Worm (Caenorhabditis elegans): ENCODE results near the gene clc-29.
"Not testable (repeated sequence)": the region's sequence is repeated elsewhere in the genome, so short reads cannot be mapped to it uniquely, and the experiment has no call there.

The clc-29 gene

DNA sequence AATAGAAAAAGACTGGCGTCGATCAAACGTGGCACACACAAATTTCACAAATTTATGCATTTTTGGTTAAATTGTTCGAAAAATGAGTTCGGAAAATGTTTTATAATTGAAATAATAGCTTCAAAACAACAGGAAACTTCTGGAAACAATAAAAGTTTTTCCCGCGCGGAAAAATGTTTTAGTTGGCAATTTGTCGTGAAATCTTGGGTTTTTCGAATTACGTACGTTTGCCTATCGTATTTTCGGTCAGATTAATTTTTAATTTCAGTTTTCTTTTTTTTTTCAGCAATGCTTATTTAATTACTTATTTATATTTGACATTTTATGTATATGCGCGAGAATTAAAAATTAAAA lies 7.7 kb upstream of the clc-29 start:
- no peak for TF ChIP-seq unc-62 (GFP tag; optimal IDR thresholded peaks at IDR 0.05)

DNA sequence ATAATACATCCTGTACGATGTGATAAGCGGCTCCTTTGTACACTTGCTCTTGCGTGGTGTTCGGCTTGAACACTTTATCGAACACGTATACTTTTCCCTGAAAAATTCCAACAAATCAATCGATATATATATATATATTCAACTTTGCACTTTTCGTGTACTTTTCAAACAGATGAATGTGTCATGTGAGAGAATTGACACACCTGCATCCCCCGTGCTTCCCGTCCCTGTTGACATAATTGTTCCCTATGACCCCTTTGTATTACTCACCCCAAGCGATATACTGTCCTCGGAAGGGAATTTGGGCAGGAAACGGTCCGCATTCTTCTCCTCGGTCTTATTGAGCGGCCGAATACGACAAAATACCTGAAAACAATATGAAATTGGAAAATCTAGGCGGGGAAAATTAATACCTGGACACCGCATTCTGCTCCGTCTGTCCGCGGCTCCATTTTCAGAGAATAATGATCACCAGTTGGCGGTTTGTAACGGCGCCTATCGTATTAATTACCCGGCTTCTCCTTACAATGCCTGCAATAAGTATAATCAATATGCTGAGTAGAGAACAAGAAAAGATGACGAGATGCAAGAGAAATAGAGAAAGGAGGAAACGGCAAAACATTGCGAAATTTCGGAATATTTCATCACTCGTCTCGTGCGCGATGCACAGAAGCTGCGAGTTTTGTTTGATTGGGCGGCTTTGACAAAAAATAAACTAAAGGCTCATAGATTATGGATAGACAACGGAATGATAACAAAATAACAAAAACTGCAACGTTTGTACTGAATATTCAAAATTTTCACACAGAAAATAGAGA lies 7.1 kb upstream of the clc-29 start, which contains the start of gene unc-116:
unc-116 (minus strand) TSS at position 531 of the 818 bp plus-strand sequence.
- TF ChIP-seq unc-62 (GFP tag; optimal IDR thresholded peaks at IDR 0.05), result no peak

DNA sequence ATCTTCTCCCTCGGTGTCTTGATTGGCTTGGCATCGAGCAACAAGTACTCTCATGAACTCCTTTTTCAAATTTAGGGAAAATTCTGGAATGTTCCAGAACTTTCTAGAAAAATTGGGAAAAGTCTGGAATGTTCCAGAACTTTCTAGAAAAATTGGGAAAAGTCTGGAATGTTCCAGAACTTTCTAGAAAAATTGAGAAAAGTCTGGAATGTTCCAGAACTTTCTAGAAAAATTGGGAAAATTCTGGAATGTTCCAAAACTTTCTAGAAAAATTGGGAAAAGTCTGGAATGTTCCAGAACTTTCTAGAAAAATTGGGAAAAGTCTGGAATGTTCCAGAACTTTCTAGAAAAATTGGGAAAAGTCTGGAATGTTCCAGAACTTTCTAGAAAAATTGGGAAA lies 3.4 kb downstream of the clc-29 start, which contains the start of gene ZC262.7:
ZC262.7 (minus strand) TSS at position 54 of the 400 bp plus-strand sequence.
- not testable (repeated sequence) for TF ChIP-seq unc-62 (GFP tag; optimal IDR thresholded peaks at IDR 0.05)

DNA sequence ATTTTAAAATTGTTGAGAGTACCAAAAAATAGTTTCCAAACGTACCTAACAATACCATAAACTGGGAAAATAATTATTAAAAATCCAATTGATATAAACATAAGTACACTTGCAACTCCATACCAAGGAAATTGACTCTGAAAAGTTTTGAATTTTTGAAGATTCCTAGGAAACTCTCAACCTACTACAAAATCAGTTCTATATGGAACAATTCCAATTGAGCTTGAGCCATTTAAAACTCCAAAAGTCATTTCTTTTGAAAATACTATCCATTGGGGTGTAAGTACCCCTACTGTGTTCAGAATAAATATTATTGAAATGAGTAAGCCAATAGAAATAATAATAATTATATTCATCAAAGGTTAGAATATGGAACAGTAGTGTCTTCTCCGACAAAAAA lies 8.3 kb downstream of the clc-29 start, which contains the start of gene clc-28:
clc-28 (minus strand) TSS at position 101 of the 400 bp plus-strand sequence.
- not testable (repeated sequence) for TF ChIP-seq unc-62 (GFP tag; optimal IDR thresholded peaks at IDR 0.05)

DNA sequence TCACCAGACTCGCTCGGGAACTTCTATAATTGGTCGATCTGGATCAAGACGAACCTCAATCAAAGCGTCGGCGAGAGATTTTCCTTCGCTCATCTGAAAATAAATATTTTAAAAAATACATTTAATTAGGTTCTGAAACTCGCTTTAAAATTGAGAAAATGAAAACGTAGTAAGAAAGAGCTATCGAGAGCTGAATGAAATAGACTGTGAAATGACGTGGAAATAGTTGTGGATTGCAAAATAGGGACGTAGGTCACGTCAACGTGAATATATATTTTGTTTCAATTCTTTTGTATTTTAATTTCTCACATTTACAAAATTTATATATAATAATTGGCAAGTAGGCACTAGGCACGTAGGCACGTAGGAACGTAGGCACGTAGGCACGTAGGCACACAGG lies 13.3 kb downstream of the clc-29 start, which contains the start of gene ZC262.4:
ZC262.4 (minus strand) TSS at position 101 of the 400 bp plus-strand sequence.
- no peak for TF ChIP-seq unc-62 (GFP tag; optimal IDR thresholded peaks at IDR 0.05)

DNA sequence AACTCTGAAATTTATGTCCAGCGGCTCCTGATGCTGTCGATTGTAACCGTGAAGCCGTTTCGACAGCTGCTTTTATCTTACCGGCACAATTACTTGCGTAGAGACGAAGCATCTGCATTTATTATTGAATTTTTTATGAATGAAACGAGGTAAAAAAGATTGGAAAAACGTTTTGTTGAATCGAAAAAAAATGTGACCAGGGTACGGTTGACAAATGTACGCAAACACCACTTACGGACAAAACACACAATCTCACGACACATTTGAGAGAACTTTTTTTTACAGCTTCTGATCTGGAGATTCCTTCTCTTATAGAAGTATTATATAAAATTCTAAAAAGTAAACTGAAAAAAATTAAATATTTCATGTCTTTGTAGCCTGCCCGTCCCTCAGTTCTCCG lies 15.9 kb downstream of the clc-29 start, which contains the start of the genes mrps-18A and ZC262.2:
mrps-18A (minus strand) TSS at position 141 of the 400 bp plus-strand sequence.
ZC262.2 (plus strand) TSS at position 284 of the 400 bp plus-strand sequence.
- no peak for TF ChIP-seq unc-62 (GFP tag; optimal IDR thresholded peaks at IDR 0.05)

DNA sequence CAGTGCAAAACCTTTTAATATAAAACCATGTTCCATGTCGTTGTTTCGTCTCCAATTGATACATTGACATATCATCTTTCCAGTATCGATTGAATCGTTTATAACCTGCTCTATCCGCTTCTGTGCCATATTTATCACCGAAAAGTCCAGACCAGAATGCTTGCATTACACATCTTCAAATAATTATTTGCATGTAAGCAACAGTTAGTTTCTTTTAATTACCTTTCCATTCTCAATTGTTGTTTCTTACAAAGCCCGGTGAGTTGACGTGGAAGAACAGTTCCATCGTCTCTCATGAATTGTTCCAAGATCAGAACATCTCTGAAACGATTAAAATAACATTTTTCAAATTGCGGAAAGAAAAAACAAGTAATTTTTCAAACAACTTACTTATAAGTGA lies 16.5 kb downstream of the clc-29 start, which contains the start of gene iglr-2:
iglr-2 (minus strand) TSS at position 101 of the 400 bp plus-strand sequence.
- no peak for TF ChIP-seq unc-62 (GFP tag; optimal IDR thresholded peaks at IDR 0.05)

DNA sequence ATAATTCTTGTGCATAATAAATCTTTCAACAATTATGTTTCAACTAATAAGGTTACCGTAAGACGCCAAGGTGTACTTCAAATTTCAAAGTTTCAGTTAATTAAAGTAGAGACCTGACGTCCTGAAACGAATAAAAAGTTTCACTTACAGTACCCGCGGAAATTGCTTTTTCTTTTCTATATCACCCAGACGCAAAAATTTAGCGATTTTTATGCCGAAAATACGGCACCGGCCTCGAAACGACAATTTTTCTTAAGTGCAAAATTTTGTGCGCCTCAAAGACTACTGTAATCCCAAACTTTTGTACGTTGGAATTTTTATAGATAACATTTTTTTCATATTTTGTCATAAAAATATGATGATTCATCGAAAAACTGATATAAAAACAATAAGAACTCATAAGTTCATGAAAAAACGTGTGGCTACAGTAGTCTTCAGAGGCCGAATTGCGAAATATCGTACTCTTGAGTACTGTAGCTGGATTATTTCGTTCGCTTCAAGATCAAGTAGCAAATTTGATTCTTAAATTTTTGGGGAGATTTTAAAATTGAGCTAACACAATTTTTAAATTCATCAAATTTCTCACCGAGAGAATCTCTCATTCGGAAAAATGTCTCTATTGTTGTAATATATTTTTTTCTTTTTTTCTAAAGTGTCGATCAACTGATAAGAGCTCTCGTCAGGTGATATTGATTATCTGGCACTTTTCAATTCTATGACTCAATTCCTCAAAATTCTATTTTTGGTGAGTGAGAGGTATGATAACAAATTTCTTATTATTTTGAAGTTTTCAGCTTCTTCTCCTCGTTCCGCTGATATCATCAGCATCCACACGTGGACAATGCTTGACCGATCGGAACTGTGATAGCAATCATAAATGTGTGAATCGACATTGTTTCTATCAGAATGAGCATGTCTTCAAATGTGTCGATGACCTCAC lies 21.9 kb downstream of the clc-29 start, which contains the start of gene ZC262.13:
ZC262.13 (plus strand) TSS at position 641 of the 940 bp plus-strand sequence.
- no peak for TF ChIP-seq unc-62 (GFP tag; optimal IDR thresholded peaks at IDR 0.05)

DNA sequence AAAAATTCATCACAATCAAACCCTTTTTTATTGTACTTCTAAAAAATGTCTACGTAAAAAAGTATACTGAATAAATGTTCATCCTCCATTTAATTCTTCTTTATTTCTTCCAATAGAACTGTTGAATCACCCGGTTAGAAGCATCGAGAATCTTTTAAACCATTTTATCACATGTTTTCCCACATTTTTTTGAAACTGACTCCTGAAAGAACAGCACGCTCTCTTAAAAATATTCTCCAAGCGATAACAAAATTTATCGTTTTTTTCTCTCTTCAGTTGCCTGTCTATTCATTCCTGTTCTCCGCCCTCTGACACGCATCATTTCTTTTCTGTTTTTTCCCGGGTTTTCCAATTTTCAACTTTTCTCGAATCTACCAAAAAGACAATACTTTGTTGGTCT lies 23.3 kb downstream of the clc-29 start, which contains the start of gene F10E9.12:
F10E9.12 (plus strand) TSS at position 131 of the 400 bp plus-strand sequence.
- TF ChIP-seq unc-62 (GFP tag; optimal IDR thresholded peaks at IDR 0.05), result no peak

DNA sequence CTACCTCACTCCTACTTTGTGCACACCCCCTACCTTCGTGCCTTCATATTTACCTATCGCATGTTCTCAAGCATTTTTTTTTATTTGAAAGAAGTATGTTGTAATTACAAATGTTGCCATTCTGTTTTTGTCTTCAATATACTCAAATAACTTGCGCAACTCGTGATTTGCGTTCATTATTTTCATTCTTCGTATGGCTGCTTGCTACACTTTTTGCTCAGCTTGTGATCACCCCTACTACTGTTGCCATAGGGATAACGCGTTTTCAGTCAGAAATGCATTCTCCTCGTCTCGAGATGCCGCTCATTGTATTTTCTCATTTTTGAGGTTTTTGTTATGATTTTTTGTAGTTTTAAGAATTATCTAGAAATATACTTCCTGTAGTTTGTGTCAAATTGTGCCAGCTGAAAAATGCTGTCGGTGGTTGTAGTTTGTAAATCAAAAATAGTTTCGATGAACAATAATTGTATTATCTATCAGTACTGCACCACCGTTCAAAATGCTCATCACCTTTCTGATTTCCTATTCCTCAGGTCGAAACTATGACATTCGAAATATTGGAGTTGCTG lies 25.0 kb downstream of the clc-29 start, which contains the start of gene F10E9.1:
F10E9.1 (plus strand) TSS at position 519 of the 569 bp plus-strand sequence.
- no peak for TF ChIP-seq unc-62 (GFP tag; optimal IDR thresholded peaks at IDR 0.05)

DNA sequence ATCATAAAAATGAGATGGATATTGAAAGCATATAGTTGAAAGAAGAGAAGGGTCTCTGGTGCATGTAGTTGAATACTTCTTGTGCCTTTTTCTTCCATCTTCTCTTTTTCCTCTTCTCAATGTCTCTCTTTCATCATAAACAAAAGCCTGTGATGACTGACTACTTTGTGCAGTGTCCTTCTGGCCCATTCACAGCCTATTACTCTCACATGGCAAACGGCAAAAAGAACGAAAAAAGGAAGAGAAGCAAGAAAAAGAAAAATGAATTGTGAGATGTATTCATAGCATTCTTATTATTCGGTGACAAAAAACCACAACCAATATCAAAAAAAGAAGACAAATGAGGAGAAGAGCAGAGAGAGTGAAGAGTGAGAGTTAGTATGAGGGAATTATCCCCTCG lies 26.5 kb downstream of the clc-29 start:
- TF ChIP-seq unc-62 (GFP tag; optimal IDR thresholded peaks at IDR 0.05), result no peak

DNA sequence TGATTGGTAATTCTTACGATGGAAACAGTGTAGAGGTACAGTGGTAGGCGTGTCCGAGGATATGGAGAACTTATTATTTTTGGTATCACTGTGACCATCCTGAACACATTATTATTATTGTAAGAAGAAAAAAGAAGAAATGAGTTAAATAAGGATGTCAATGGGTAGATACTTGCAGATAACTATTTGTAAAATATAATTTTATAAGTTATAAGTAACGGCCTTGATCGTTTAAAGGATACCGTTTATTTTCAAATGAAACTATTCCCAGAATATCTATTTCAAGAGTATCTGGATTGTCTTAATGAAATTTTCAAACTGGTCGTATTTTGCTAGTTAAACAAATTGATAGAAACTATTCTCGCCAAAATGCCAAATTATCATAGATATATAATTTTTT lies 27.5 kb downstream of the clc-29 start, which contains the start of gene F10E9.10:
F10E9.10 (minus strand) TSS at position 101 of the 400 bp plus-strand sequence.
- no peak for TF ChIP-seq unc-62 (GFP tag; optimal IDR thresholded peaks at IDR 0.05)

DNA sequence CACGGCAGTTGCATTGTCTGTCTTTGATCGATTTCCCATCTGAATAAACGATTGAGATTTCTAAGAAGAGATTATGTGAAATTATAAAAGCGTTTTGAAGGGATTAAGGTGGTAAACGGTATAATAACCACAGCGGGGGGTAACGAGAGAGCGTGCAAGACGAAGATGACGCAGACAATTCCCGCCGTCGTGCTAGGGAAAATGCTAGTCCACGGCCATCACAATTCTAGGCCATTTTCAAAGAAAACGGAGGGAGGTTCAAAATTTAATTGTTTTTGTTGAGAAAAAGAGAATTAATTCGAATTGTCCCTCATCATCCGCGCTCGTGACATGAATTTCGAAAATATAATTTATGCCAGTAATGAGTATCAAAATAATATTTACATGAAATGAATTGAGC lies 28.6 kb downstream of the clc-29 start, which contains the start of gene F10E9.11:
F10E9.11 (minus strand) TSS at position 161 of the 400 bp plus-strand sequence.
- TF ChIP-seq unc-62 (GFP tag; optimal IDR thresholded peaks at IDR 0.05), result no peak

DNA sequence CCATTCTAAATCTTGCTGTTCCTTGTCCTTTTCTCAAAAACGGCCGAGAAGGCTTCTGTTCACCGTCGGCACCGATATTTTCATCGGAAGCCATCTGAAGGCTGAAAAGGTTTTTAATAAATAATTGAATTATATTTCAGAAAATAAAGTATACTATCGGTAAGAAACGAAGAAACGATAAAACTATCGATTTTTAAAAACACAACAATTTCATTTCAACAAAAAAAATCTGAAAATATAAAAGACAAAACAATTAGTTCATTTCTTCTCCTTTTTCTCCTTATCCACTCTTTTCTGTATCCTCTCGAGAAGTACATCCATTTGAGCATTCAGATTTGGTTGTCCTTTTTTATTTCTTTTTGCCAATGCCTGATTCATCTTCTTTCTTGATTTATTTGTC lies 29.2 kb downstream of the clc-29 start, which contains the start of gene sas-4:
sas-4 (minus strand) TSS at position 101 of the 400 bp plus-strand sequence.
- TF ChIP-seq unc-62 (GFP tag; optimal IDR thresholded peaks at IDR 0.05), result no peak

DNA sequence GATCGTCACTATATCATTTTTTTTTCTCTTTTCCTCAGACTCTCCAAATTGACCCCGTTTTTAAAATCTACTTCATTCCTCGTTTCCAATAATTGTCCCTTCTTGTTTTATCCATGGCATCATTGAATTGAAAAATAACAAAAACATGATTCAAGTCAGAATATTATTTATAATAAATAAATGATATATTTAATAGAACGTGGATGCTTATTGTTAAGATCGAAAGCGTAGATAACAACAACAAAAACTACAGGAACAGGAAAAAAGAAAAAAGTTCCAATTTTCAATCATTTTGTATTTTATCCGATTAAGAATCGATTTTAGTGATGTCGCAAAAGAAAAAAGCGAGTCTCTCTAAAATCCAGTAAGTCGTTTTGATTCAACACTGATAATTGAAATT lies 35.3 kb downstream of the clc-29 start, which contains the start of gene F10E9.2:
F10E9.2 (plus strand) TSS at position 301 of the 400 bp plus-strand sequence.
- TF ChIP-seq unc-62 (GFP tag; optimal IDR thresholded peaks at IDR 0.05), result no peak
